Fruit fly (Drosophila melanogaster) whole organism, adult: ENCODE data around the gene obst-H.

Source experiments
- CG12768 ChIP-seq: fragments of 200-800 bp; sonication (Bioruptor generic); optimal IDR thresholded peaks from 2 replicates; lab custom pipeline; 2017; ENCODE audit warnings: missing biosample characterization, missing genetic modification characterization, mild to moderate bottlenecking, moderate library complexity, missing genetic modification reagents
- CG1620 ChIP-seq: fragments of 200-800 bp; sonication (Bioruptor generic); optimal IDR thresholded peaks from 2 replicates; lab custom pipeline; 2016; ENCODE audit warnings: missing biosample characterization, missing genetic modification characterization
- CG33017 ChIP-seq: fragments of 200-800 bp; sonication (Bioruptor generic); optimal IDR thresholded peaks from 2 replicates; lab custom pipeline; 2018; ENCODE audit warnings: missing biosample characterization, mild to moderate bottlenecking, missing genetic modification characterization, moderate library complexity
- CG5204 ChIP-seq: fragments of 200-800 bp; sonication (Bioruptor generic); optimal IDR thresholded peaks from 2 replicates; lab custom pipeline; 2016; ENCODE audit warnings: missing biosample characterization, missing genetic modification characterization
- Clk ChIP-seq: fragments of 200-800 bp; sonication (Bioruptor generic); optimal IDR thresholded peaks from 2 replicates; lab custom pipeline; 2017; ENCODE audit warnings: missing biosample characterization, missing genetic modification characterization
- Crg-1 ChIP-seq: fragments of 200-800 bp; sonication (Bioruptor generic); optimal IDR thresholded peaks from 2 replicates; lab custom pipeline; 2016; ENCODE audit warnings: missing biosample characterization, missing genetic modification characterization
- kay ChIP-seq: fragments of 200-800 bp; sonication (Bioruptor generic); peaks from one replicate; lab custom pipeline; 2016; ENCODE audit warnings: missing biosample characterization, missing genetic modification characterization, borderline replicate concordance
- tj ChIP-seq: fragments of 200-800 bp; sonication (Bioruptor generic); optimal IDR thresholded peaks from 3 replicates; lab custom pipeline; 2017; ENCODE audit warnings: missing biosample characterization, mild to moderate bottlenecking, missing genetic modification characterization, moderate library complexity

dm6 chr3L:15517508-15517907, 11.5 kb downstream of the obst-H start:
- TF ChIP-seq Clk (GFP tag; lab: Kevin White, UChicago) (no peak), tj (GFP tag; lab: Kevin White, UChicago) (no peak), Crg-1 (no peak), kay (peak; percentile 50), CG33017 (tag; lab: Kevin White, UChicago) (no peak), CG5204 (GFP tag; lab: Kevin White, UChicago) (no peak), CG12768 (GFP tag; lab: Kevin White, UChicago) (no peak), CG1620 (GFP tag; lab: Kevin White, UChicago) (no peak)
